Fruit fly (Drosophila melanogaster) S2 (cell line): ENCODE results near the gene CG3544.

Experiments
- CG8478 ChIP-seq: fragments of >200 bp; optimal IDR thresholded peaks from 2 replicates; lab custom pipeline; 2018
- CTCF ChIP-seq, 2 experiments: fragments of >200 bp; optimal IDR thresholded peaks; 2 replicates each; lab custom pipeline; 2018

Gene CG3544

DNA sequence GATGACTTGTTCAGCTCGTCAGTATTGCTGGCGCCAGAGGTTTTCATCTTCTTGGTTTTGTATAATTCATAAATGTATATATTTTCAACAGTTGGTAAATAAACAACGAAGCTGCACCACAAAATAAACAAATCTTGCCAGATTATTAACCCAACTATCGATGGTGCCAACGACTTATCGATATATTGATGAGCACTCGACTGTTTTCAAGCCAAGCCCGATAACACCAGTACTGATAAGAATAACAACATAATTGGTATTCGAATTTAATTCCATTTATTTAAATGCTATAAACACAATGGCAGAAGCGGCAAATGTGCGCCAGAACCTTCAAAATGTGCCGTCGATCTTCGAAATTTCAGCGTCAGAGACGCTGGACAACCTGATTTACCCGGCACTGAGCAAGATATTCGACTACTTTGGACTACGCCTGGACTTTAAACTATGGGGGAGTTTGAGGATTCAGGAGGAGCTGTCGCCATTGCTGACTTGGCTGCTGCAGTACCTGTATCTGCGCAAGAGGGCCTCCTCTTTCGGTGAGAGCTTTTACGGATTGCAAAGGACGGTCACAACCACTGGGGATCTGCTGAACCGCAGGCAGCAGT lies 31.8 kb downstream of the CG3544 start, which contains the start of the genes Saf6 and Pex12:
Gene Saf6, minus strand, starts transcription at position 166 of the 605 bp plus-strand sequence.
Gene Pex12, plus strand, starts transcription at position 209 of the 605 bp plus-strand sequence.
- TF ChIP-seq CTCF (optimal IDR thresholded peaks at IDR 0.05; lab: Kevin White, UChicago) (no peak), CG8478 (no peak)

DNA sequence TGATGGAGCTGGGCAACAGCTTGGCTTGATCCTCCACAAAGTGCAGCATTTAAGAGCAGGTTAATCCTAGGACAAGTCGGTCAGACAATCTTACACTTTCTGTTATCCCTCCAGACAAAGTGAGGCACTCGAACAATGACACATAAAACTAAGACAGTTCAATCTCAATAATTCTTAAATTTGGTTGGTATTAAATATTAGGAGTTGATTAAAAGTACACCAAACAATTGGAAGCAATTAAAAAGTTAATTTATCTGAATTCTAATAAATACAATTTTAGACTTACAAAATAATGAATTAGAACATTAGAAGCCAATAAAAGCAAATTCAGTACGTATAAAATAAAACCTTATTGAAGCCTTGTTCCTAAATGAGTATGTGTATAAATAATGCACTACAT lies 33.7 kb downstream of the CG3544 start, which contains the start of gene CG15880:
Gene CG15880, minus strand, starts transcription at position 101 of the 400 bp plus-strand sequence.
- TF ChIP-seq CTCF (optimal IDR thresholded peaks at IDR 0.05; lab: Kevin White, UChicago): no peak
- no peak for TF ChIP-seq CG8478

DNA sequence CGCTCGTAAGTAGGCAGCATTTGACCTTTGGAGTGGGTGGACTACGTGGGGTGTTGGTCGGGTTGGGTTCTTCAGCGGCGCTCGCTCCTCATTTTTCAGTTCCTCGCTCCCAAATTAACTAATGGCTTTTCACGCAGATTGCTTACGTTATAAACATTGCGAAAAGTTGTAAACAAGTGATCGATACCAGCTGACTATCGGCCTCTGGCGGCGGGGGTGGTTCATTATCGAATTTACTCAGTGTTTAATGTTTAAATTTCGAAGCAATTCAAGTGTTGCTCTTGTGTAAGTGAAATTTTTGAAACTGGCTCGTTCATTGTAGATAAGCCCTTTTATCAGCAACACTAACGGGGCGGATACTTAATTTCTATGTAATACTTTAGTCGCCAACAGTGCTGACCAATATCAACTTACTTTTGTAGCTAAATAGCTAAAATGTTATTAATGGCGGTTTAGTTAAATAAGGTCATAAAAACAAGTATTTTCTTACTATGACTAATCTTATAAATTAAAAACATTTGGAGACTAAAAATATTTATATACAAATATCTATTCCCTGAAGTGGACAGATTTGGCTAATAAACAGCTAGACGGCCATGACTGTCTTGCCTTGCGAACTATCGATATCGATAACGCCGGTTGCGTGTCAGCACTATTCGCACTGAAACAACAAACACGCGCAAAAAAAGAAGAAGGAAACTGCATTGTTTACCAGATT lies 35.3 kb downstream of the CG3544 start, which contains the start of the genes PGAP2 and Clp:
Gene PGAP2, minus strand, starts transcription at position 194 of the 718 bp plus-strand sequence.
Gene Clp, plus strand, starts transcription at position 650 of the 718 bp plus-strand sequence.
- peak in 1 of 2 experiments; percentile 35 for TF ChIP-seq CTCF (optimal IDR thresholded peaks at IDR 0.05; lab: Kevin White, UChicago)
- TF ChIP-seq CG8478: no peak

DNA sequence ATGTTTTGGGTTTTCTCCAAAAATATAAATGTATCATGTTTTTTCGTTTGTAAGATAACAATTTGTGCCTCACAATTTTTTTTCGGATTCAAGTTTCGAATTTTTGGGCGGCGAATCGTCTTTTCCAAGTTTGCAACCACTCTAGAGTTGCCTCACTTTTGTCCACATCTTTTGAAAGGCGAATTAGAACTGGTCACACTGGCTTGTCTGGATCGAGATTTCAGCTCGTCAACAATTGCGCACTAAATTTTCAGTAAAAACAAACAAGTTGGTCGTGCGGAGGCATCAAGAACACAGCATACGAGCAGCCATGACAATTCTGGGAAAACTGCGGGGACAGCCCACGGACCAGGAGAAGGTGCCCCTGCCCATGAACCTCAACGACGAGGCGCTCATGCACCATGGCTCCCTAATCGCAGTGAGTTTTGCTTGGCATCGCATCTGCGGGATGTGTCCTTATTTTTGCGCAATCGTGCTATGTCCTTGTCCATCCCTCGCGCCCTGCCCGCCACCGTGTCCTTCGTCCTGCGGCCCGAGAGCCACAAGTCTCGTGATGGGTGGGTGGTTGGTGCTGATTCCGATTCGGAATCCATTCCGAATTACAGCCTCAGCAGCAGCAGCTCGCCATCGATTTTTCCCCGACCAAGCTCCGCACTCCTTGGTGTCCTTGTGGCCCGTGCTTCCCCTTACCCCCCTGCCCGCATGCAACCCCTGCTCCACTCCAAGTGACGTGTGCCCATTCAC lies 37.3 kb downstream of the CG3544 start, which contains the start of gene CG3662:
Gene CG3662, plus strand, starts transcription at position 48 of the 744 bp plus-strand sequence.
- TF ChIP-seq CTCF (optimal IDR thresholded peaks at IDR 0.05; lab: Kevin White, UChicago): peak; percentile 36 to 56
- no peak for TF ChIP-seq CG8478

DNA sequence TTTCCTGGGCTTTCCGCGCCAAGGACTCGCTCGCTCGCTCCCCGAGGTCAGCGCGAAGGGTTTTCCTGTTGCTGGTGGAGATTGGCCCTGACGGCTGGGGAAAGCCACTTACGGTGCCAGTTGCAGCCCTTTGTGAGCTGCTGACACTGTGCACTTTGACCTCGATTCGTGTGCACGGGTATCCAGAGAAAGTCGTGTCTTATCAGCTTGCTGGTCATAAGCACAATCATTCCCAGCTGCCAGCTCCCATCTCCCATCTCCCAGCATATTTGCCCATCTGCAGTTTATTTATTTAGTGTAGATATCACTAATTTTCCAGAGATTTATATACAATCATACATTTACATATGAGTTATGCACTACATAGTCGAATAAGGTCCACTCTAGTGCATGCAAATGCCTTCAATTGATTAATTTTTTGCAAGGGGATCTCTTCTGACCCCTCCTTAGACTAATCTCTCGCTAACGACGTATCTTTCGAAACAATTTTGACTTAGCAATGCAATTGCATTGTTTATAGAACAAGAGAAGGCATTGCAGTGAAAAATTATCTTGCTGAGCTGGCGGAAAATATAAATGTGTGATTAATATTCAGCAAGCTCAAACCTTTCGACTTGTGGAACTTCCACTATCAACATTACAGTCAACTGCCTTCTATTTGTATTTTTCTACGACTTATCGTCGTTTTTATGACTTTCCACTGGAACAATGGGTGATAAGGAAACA lies 38.0 kb downstream of the CG3544 start:
- TF ChIP-seq CG8478 (no peak), CTCF (optimal IDR thresholded peaks at IDR 0.05; lab: Kevin White, UChicago) (no peak)

DNA sequence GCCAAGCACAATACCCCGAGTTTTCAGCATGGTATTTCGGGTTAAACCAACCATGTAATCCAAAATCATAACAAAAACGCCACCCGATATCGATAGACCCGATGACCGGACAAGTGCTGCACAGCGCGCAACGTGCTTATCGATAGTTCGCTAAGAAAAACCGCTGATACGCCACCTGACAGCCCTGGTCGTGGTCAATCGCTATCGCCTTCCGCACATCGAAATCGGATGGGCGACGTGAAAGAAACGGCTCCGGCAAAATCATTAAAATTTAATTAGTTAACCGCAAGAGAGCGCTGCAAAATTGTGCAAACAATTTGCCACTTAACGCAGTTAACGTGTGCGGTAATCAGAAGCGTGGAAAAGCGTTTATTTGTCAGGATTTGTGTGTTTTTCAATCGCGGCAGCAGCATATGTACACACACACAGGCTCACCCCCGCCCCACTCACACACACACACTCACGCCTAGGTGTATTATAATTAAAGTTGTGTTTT lies 41.7 kb downstream of the CG3544 start, which contains the start of the genes CG3862 and dock:
Gene CG3862, minus strand, starts transcription at position 94 of the 496 bp plus-strand sequence.
Gene dock, plus strand, starts transcription at position 202 of the 496 bp plus-strand sequence.
- peak; percentile 59 to 65 for TF ChIP-seq CTCF (optimal IDR thresholded peaks at IDR 0.05; lab: Kevin White, UChicago)
- TF ChIP-seq CG8478: no peak

DNA sequence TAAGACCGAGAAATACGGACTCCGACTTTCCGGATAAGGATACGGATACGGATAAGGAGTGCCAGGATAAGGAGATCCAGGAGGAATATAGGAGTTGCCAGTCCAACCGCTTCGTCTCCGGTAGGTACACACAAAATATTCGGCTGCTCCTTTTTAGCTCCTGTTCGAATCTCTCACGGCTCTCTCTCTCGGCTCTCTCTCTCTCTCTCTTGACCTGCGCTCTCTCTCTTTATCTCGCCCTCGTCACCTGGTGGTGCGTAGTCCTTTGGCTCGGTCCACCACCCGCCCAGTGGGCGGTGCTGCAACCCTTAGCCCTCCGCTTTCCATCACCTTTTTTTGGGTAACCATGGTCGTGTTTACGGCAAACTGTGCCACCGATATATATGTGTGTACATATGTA lies 42.3 kb downstream of the CG3544 start:
- TF ChIP-seq CTCF (optimal IDR thresholded peaks at IDR 0.05; lab: Kevin White, UChicago) (no peak), CG8478 (no peak)

DNA sequence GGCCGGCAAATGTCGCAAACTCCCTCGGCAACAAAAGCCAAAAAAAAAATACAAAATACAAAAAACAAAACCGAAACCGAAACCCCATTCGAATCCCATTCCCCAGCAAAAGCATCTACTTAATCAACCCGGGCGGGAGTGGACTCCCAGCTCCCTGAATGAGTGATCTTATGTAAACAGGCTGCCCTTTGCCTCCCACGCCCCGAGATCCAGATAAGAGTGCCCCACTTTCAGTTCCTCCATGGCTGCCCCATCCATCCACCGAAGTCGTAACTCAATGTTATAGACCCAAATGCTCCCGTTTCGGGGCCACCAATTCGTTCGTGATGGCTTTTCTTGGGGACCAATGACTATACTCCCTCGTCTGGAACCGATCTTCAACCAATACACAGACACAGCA lies 42.9 kb downstream of the CG3544 start:
- TF ChIP-seq CTCF (optimal IDR thresholded peaks at IDR 0.05; lab: Kevin White, UChicago) (no peak), CG8478 (no peak)

DNA sequence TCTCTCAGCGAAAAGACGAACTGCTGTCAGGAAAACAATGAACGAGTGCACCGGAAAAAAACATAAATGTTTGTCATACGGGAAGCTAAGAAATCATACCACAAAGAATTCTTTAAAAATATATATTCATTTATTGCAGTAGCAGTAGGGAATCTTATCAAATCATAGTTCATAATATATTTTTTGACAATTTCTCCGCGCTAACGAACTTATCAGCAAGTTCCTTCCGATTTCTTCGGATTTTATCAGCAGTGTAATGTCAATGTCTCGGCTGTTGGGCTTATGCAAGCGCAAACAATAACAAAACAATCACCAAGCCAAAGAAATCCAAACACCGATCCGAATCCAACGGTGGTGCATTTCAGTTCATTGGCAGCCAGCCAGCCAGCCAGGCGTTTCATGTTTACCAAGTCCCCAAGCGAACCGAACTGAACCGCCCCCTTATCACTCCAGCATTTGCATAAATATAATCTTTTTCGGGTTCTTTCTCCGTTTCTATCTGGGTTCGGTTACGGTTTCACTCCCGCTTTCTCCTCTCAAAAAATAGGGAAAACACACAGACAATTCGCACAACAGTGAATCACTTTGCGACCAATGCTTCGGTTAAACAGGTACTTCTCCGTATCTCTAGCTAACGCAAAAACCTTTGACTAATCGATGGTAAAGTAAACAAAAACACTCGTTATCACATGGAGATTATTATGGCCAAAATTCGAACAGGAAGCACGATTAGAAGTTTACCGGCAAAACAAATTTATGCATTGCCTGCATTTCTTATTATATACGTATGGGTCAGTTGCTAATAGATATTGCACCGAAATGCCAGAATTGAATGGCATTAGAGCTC lies 43.6 kb downstream of the CG3544 start:
- TF ChIP-seq CTCF (optimal IDR thresholded peaks at IDR 0.05; lab: Kevin White, UChicago) (no peak), CG8478 (no peak)

DNA sequence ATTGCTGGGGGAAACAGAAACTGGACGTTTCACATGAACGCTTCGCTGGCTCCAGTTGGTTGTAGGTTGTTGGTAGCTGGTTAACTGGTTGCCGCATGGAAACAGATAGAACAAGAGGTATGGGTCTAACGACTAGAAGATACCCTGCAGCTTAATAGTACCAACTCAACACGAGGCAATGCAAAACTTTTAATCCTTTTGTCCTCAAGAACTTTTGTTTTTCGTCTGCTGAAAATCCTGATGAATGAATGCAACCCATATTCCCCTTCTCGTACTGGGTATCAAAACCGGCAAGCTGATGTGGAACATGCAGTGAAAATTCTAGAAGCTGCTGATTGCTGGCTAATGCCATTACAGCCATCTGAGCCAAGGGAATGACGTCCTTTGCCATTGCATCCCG lies 53.9 kb downstream of the CG3544 start:
- no peak for TF ChIP-seq CTCF (optimal IDR thresholded peaks at IDR 0.05; lab: Kevin White, UChicago)
- no peak for TF ChIP-seq CG8478
